Worm (Caenorhabditis elegans): ENCODE data around the gene npr-37.

DNA sequence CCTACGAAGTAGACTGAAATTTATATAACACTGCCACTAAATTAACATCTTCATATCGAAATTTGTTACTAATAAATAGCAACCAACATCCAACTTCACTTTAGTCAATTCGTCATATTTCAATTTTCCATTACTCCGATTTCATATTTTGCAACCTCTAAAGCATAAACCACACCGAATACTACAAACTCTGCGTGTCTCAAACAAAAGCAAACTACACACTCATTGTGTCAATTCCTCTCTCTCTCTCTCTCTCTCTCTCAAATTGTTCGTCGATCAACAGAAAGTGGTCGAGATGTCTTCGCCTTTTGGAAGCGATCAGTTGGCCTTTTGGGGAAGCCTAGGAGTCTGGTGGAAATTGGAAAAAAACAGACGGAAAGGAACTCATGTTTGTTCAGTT, 23.5 kb upstream of the npr-37 start:
- no peak for TF ChIP-seq unc-62 (GFP tag; optimal IDR thresholded peaks at IDR 0.05)
- no peak for TF ChIP-seq dpff-1 (tag; optimal IDR thresholded peaks at IDR 0.05)
- TF ChIP-seq cebp-2 (GFP tag; IDR thresholded peaks at IDR 0.05), result no peak
- TF ChIP-seq zfh-2 (GFP tag; conservative IDR thresholded peaks at IDR 0.05), result no peak
- no peak for TF ChIP-seq efl-1 (GFP tag; optimal IDR thresholded peaks at IDR 0.05)
- no peak for TF ChIP-seq dpl-1 (GFP tag; optimal IDR thresholded peaks at IDR 0.05)
- TF ChIP-seq ztf-22 (GFP tag; optimal IDR thresholded peaks at IDR 0.05), result no peak

Data from whole organism, young adult.